Worm (Caenorhabditis elegans): ENCODE results near the gene C54F6.17.

C54F6.17 gene

ce11 chrV:7506207-7506606 is 21.0 kb upstream of the C54F6.17 start:
- TF ChIP-seq T07F8.4 (tag; optimal IDR thresholded peaks at IDR 0.05) (no peak), hsf-1 (GFP tag; IDR thresholded peaks at IDR 0.05) (no peak), him-1 (tag; optimal IDR thresholded peaks at IDR 0.05) (peak; percentile 67), lin-26 (GFP tag; IDR thresholded peaks at IDR 0.05) (peak; percentile 55; the same call in 1 of the 2 replicates), tbp1 (GFP tag; optimal IDR thresholded peaks at IDR 0.05) (peak; percentile 90), cebp-1 (GFP tag; IDR thresholded peaks at IDR 0.05) (no peak), cebp-1 (tag; optimal IDR thresholded peaks at IDR 0.05) (no peak), F33H1.4 (GFP tag; IDR thresholded peaks at IDR 0.05) (no peak), ceh-58 (GFP tag; IDR thresholded peaks at IDR 0.05) (no peak), F23B12.7 (tag; optimal IDR thresholded peaks at IDR 0.05; ENCODE audit: insufficient read depth) (peak; percentile 60), mel-28 (tag; optimal IDR thresholded peaks at IDR 0.05; ENCODE audit: borderline replicate concordance) (no peak), rpc-1 (optimal IDR thresholded peaks at IDR 0.05) (peak; percentile 54), rpc-1 (tag; optimal IDR thresholded peaks at IDR 0.05) (peak; percentile 73), pbrm-1 (GFP tag; IDR thresholded peaks at IDR 0.05) (peak; percentile 31; the same call in 1 of the 2 replicates), unc-62 (GFP tag; optimal IDR thresholded peaks at IDR 0.05) (no peak), ztf-22 (GFP tag; optimal IDR thresholded peaks at IDR 0.05) (no peak), egrh-3 (GFP tag; IDR thresholded peaks at IDR 0.05) (no peak), ztf-18 (tag; optimal IDR thresholded peaks at IDR 0.05) (peak; percentile 15), B0261.1 (tag; optimal IDR thresholded peaks at IDR 0.05) (peak; percentile 71), ztf-26 (tag; optimal IDR thresholded peaks at IDR 0.05) (no peak), D2030.7 (GFP tag; IDR thresholded peaks at IDR 0.05) (0 out of 2 replicates have a peak, but pooled peaks have one; percentile 44), Y56A3A.18 (GFP tag; IDR thresholded peaks at IDR 0.05) (0 out of 2 replicates have a peak, but pooled peaks have one; percentile 30), aptf-2 (GFP tag; conservative IDR thresholded peaks at IDR 0.05) (no peak)

- TF ChIP-seq madf-10 (tag; optimal IDR thresholded peaks at IDR 0.05) (no peak), egrh-3 (GFP tag; IDR thresholded peaks at IDR 0.05) (no peak), B0035.1 (tag; optimal IDR thresholded peaks at IDR 0.05) (no peak), nfya-2 (GFP tag; IDR thresholded peaks at IDR 0.05) (no peak), madf-8 (GFP tag; conservative IDR thresholded peaks at IDR 0.05) (no peak), Y95B8A.8 (GFP tag; IDR thresholded peaks at IDR 0.05) (no peak), ceh-91 (GFP tag; IDR thresholded peaks at IDR 0.05) (no peak), ceh-40 (GFP tag; IDR thresholded peaks at IDR 0.05) (no peak), sea-2 (GFP tag; IDR thresholded peaks at IDR 0.05) (no peak), hmg-20 (GFP tag; IDR thresholded peaks at IDR 0.05) (no peak), gei-17 (GFP tag; optimal IDR thresholded peaks at IDR 0.05) (no peak), repo-1 (tag; optimal IDR thresholded peaks at IDR 0.05) (no peak), Y67H2A.10 (GFP tag; conservative IDR thresholded peaks at IDR 0.05) (no peak), nfya-1 (tag; optimal IDR thresholded peaks at IDR 0.05; ENCODE audit: borderline replicate concordance, insufficient read depth) (no peak), mcd-1 (GFP tag; IDR thresholded peaks at IDR 0.05) (no peak), lir-1 (GFP tag; conservative IDR thresholded peaks at IDR 0.05) (no peak), madf-6 (GFP tag; IDR thresholded peaks at IDR 0.05) (no peak), him-1 (tag; optimal IDR thresholded peaks at IDR 0.05) (no peak), Y79H2A.3 (GFP tag; conservative IDR thresholded peaks at IDR 0.05) (no peak)
Observed at ce11 chrV:7508566-7509044, 18.6 kb upstream of the C54F6.17 start, which contains the start of the genes str-31 and nhr-172. Gene str-31, minus strand, starts transcription at chrV:7508666. Gene nhr-172, plus strand, starts transcription at chrV:7508994.
